Fruit fly (Drosophila melanogaster) whole organism, embryonic: ENCODE data around the gene CG14721.

ENCODE experiments used
- Ada2b ChIP-seq: fragments of 200-800 bp; sonication (Bioruptor generic); IDR thresholded peaks from 2 replicates; pipeline ENCODE4 v1.3.6; 2022; ENCODE audit warnings: missing biosample characterization, missing genetic modification characterization
- CG12071 ChIP-seq: fragments of 200-800 bp; sonication (Bioruptor generic); optimal IDR thresholded peaks from 3 replicates; lab custom pipeline; 2018; ENCODE audit warnings: missing biosample characterization, mild to moderate bottlenecking, missing genetic modification characterization
- CG12219 ChIP-seq: fragments of 200-800 bp; sonication (Bioruptor generic); optimal IDR thresholded peaks from 3 replicates; lab custom pipeline; 2018; ENCODE audit warnings: missing biosample characterization, mild to moderate bottlenecking, missing genetic modification characterization
- CG12236 ChIP-seq: fragments of 200-800 bp; sonication (Bioruptor generic); optimal IDR thresholded peaks from 2 replicates; lab custom pipeline; 2016; ENCODE audit warnings: missing biosample characterization, missing genetic modification characterization
- CG1233 ChIP-seq: fragments of 200-800 bp; sonication (Bioruptor generic); optimal IDR thresholded peaks from 4 replicates; lab custom pipeline; 2018; ENCODE audit warnings: missing biosample characterization, mild to moderate bottlenecking, missing genetic modification characterization
- CG13296 ChIP-seq: fragments of 200-800 bp; sonication (Bioruptor generic); optimal IDR thresholded peaks from 3 replicates; lab custom pipeline; 2018; ENCODE audit warnings: missing biosample characterization, mild to moderate bottlenecking, missing genetic modification characterization
- CG14667 ChIP-seq: fragments of 200-800 bp; sonication (Bioruptor generic); IDR thresholded peaks from 2 replicates; pipeline ENCODE4 v1.3.6; 2022; ENCODE audit warnings: missing biosample characterization, missing genetic modification characterization
- CG17328 ChIP-seq: fragments of 200-800 bp; sonication (Bioruptor generic); IDR thresholded peaks from 2 replicates; pipeline ENCODE4 v1.3.6; 2022; ENCODE audit warnings: missing biosample characterization, missing genetic modification characterization
- CG17568 ChIP-seq: fragments of 200-800 bp; sonication (Bioruptor generic); optimal IDR thresholded peaks from 2 replicates; lab custom pipeline; 2018; ENCODE audit warnings: missing biosample characterization, mild to moderate bottlenecking, missing genetic modification characterization, moderate library complexity
- CG17612 ChIP-seq: fragments of 200-800 bp; sonication (Bioruptor generic); IDR thresholded peaks from 2 replicates; pipeline ENCODE4 v1.3.6; 2022; ENCODE audit warnings: missing biosample characterization, missing genetic modification characterization
- CG3065 ChIP-seq: fragments of 200-800 bp; sonication (Bioruptor generic); optimal IDR thresholded peaks from 2 replicates; lab custom pipeline; 2016; ENCODE audit warnings: missing biosample characterization, missing genetic modification characterization
- CG31388 ChIP-seq: fragments of 200-800 bp; sonication (Bioruptor generic); optimal IDR thresholded peaks from 2 replicates; lab custom pipeline; 2016; ENCODE audit warnings: missing biosample characterization, missing genetic modification characterization
- CG32767 ChIP-seq: fragments of 200-800 bp; sonication (Bioruptor generic); IDR thresholded peaks from 2 replicates; pipeline ENCODE4 v1.3.6; 2022; ENCODE audit warnings: missing biosample characterization, missing genetic modification characterization
- CG3838 ChIP-seq: fragments of 200-800 bp; sonication (Bioruptor generic); optimal IDR thresholded peaks from 3 replicates; lab custom pipeline; 2016; ENCODE audit warnings: missing biosample characterization, missing genetic modification characterization
- CG4617 ChIP-seq: fragments of 200-800 bp; sonication (Bioruptor generic); optimal IDR thresholded peaks from 3 replicates; lab custom pipeline; 2016; ENCODE audit warnings: missing biosample characterization, missing genetic modification characterization, borderline replicate concordance
- CG6654 ChIP-seq: fragments of 200-800 bp; sonication (Bioruptor generic); optimal IDR thresholded peaks from 2 replicates; lab custom pipeline; 2017; ENCODE audit warnings: missing biosample characterization, mild to moderate bottlenecking, missing genetic modification characterization
- CG6683 ChIP-seq: fragments of 200-800 bp; sonication (Bioruptor generic); optimal IDR thresholded peaks from 2 replicates; lab custom pipeline; 2017; ENCODE audit warnings: missing biosample characterization, mild to moderate bottlenecking, missing genetic modification characterization, missing genetic modification reagents
- CG7987 ChIP-seq: fragments of 200-800 bp; sonication (Bioruptor generic); optimal IDR thresholded peaks from 2 replicates; lab custom pipeline; 2018; ENCODE audit warnings: missing biosample characterization, mild to moderate bottlenecking, missing genetic modification characterization, moderate library complexity
- CG9215 ChIP-seq: fragments of 200-800 bp; sonication (Bioruptor generic); IDR thresholded peaks from 2 replicates; pipeline ENCODE4 v1.3.6; 2022; ENCODE audit warnings: missing biosample characterization, missing genetic modification characterization
- Dbx ChIP-seq: fragments of 200-800 bp; sonication (Bioruptor generic); IDR thresholded peaks from 3 replicates; pipeline ENCODE4 v1.3.6; 2022; ENCODE audit warnings: missing biosample characterization, missing genetic modification characterization
- Drgx ChIP-seq: fragments of 200-800 bp; sonication (Bioruptor generic); IDR thresholded peaks from 2 replicates; pipeline ENCODE4 v1.3.6; 2022; ENCODE audit warnings: missing biosample characterization, missing genetic modification characterization
- E2f1 ChIP-seq: fragments of 200-800 bp; sonication (Bioruptor generic); IDR thresholded peaks from 2 replicates; pipeline ENCODE4 v1.3.6; 2022; ENCODE audit warnings: missing biosample characterization, missing genetic modification characterization
- Ets65A ChIP-seq: fragments of 200-800 bp; sonication (Bioruptor generic); peaks from one replicate; lab custom pipeline; 2016; ENCODE audit warnings: missing biosample characterization, missing genetic modification characterization
- Med ChIP-seq: fragments of 200-800 bp; sonication (Bioruptor generic); peaks from one replicate; lab custom pipeline; 2016; ENCODE audit warnings: missing biosample characterization, missing genetic modification characterization, mild to moderate bottlenecking, inconsistent platforms, moderate library complexity
- Meics ChIP-seq: fragments of 200-800 bp; sonication (Bioruptor generic); optimal IDR thresholded peaks from 2 replicates; lab custom pipeline; 2017; ENCODE audit warnings: missing biosample characterization, mild to moderate bottlenecking, missing genetic modification characterization
- Mrtf ChIP-seq: fragments of 200-800 bp; sonication (Bioruptor generic); IDR thresholded peaks from 3 replicates; pipeline ENCODE4 v1.3.6; 2022; ENCODE audit warnings: missing biosample characterization, missing genetic modification characterization
- Oaz ChIP-seq: fragments of 200-800 bp; sonication (Bioruptor generic); IDR thresholded peaks from 2 replicates; pipeline ENCODE4 v1.3.6; 2022; ENCODE audit warnings: missing biosample characterization, missing genetic modification characterization
- Oli ChIP-seq: fragments of 200-800 bp; sonication (Bioruptor generic); optimal IDR thresholded peaks from 2 replicates; lab custom pipeline; 2018; ENCODE audit warnings: missing biosample characterization, mild to moderate bottlenecking, missing genetic modification characterization, moderate library complexity
- Ravus ChIP-seq: fragments of 200-800 bp; sonication (Bioruptor generic); IDR thresholded peaks from 2 replicates; pipeline ENCODE4 v1.3.6; 2022; ENCODE audit warnings: missing biosample characterization, missing genetic modification characterization
- Rfx ChIP-seq: fragments of 200-800 bp; sonication (Bioruptor generic); IDR thresholded peaks from 2 replicates; pipeline ENCODE4 v1.3.6; 2022; ENCODE audit warnings: missing biosample characterization, missing genetic modification characterization
- Spps ChIP-seq: fragments of 200-800 bp; sonication (Bioruptor generic); optimal IDR thresholded peaks from 2 replicates; lab custom pipeline; 2018; ENCODE audit warnings: missing biosample characterization, mild to moderate bottlenecking, missing genetic modification characterization
- ap ChIP-seq: fragments of 200-800 bp; sonication (Bioruptor generic); IDR thresholded peaks from 2 replicates; pipeline ENCODE4 v1.3.6; 2022; ENCODE audit warnings: missing biosample characterization, missing genetic modification characterization
- ase ChIP-seq: fragments of 200-800 bp; sonication (Bioruptor generic); IDR thresholded peaks from 3 replicates; pipeline ENCODE4 v1.3.6; 2022; ENCODE audit warnings: missing biosample characterization, missing genetic modification characterization
- bigmax ChIP-seq: fragments of 200-800 bp; sonication (Bioruptor generic); optimal IDR thresholded peaks from 2 replicates; lab custom pipeline; 2018; ENCODE audit warnings: missing biosample characterization, mild to moderate bottlenecking, missing genetic modification characterization
- chif ChIP-seq, 2 experiments: fragments of 200-800 bp; sonication (Bioruptor generic); optimal IDR thresholded peaks; 3 replicates each; lab custom pipeline; 2016; ENCODE audit warnings: missing biosample characterization in 2 of 2, missing genetic modification characterization in 2 of 2
- cwo ChIP-seq: fragments of 200-800 bp; sonication (Bioruptor generic); optimal IDR thresholded peaks from 3 replicates; lab custom pipeline; 2017; ENCODE audit warnings: missing biosample characterization, missing genetic modification characterization, mild to moderate bottlenecking, moderate library complexity, missing genetic modification reagents
- dimm ChIP-seq: fragments of 200-800 bp; sonication (Bioruptor generic); IDR thresholded peaks from 2 replicates; pipeline ENCODE4 v1.3.6; 2022; ENCODE audit warnings: missing biosample characterization, missing genetic modification characterization
- ewg ChIP-seq: fragments of 200-800 bp; sonication (Bioruptor generic); optimal IDR thresholded peaks from 3 replicates; lab custom pipeline; 2017; ENCODE audit warnings: mild to moderate bottlenecking, missing biosample characterization, missing genetic modification reagents, missing genetic modification characterization
- exex ChIP-seq: fragments of 200-800 bp; sonication (Bioruptor generic); optimal IDR thresholded peaks from 4 replicates; lab custom pipeline; 2018; ENCODE audit warnings: missing biosample characterization, mild to moderate bottlenecking, missing genetic modification characterization, moderate library complexity
- gro ChIP-seq: fragments of 200-800 bp; sonication (Bioruptor generic); optimal IDR thresholded peaks from 2 replicates; lab custom pipeline; 2016; ENCODE audit warnings: missing biosample characterization, missing genetic modification characterization
- her ChIP-seq: fragments of 200-800 bp; sonication (Bioruptor generic); optimal IDR thresholded peaks from 2 replicates; lab custom pipeline; 2016; ENCODE audit warnings: missing biosample characterization, missing genetic modification characterization
- ind ChIP-seq: fragments of 200-800 bp; sonication (Bioruptor generic); optimal IDR thresholded peaks from 3 replicates; lab custom pipeline; 2016; ENCODE audit warnings: missing biosample characterization, missing genetic modification characterization
- mam ChIP-seq: fragments of 200-800 bp; sonication (Bioruptor generic); optimal IDR thresholded peaks from 3 replicates; lab custom pipeline; 2016; ENCODE audit warnings: missing biosample characterization, missing genetic modification characterization
- mirr ChIP-seq: fragments of 200-800 bp; sonication (Bioruptor generic); optimal IDR thresholded peaks from 3 replicates; lab custom pipeline; 2018; ENCODE audit warnings: missing biosample characterization, mild to moderate bottlenecking, missing genetic modification characterization
- nerfin-1 ChIP-seq: fragments of 200-800 bp; sonication (Bioruptor generic); optimal IDR thresholded peaks from 3 replicates; lab custom pipeline; 2019; ENCODE audit warnings: missing biosample characterization, mild to moderate bottlenecking, missing genetic modification characterization, moderate library complexity
- odd ChIP-seq: fragments of 200-800 bp; sonication (Bioruptor generic); optimal IDR thresholded peaks from 2 replicates; lab custom pipeline; 2017; ENCODE audit warnings: missing biosample characterization, mild to moderate bottlenecking, missing genetic modification characterization
- org-1 ChIP-seq: fragments of 200-800 bp; sonication (Bioruptor generic); optimal IDR thresholded peaks from 2 replicates; lab custom pipeline; 2017; ENCODE audit warnings: missing biosample characterization, missing genetic modification characterization
- ro ChIP-seq: fragments of 200-800 bp; sonication (Bioruptor generic); IDR thresholded peaks from 2 replicates; pipeline ENCODE4 v1.3.6; 2022; ENCODE audit warnings: missing biosample characterization, missing genetic modification characterization
- salm ChIP-seq: fragments of 200-800 bp; sonication (Bioruptor generic); optimal IDR thresholded peaks from 2 replicates; lab custom pipeline; 2018; ENCODE audit warnings: missing biosample characterization, mild to moderate bottlenecking, missing genetic modification characterization
- tgo ChIP-seq: fragments of 200-800 bp; sonication (Bioruptor generic); IDR thresholded peaks from 3 replicates; pipeline ENCODE4 v1.3.6; 2022; ENCODE audit warnings: missing biosample characterization, missing genetic modification characterization
- toy ChIP-seq: fragments of 200-800 bp; sonication (Bioruptor generic); IDR thresholded peaks from 2 replicates; pipeline ENCODE4 v1.3.6; 2022; ENCODE audit warnings: missing biosample characterization, missing genetic modification characterization
- vnd ChIP-seq: fragments of 200-800 bp; sonication (Bioruptor generic); IDR thresholded peaks from 3 replicates; pipeline ENCODE4 v1.3.6; 2022; ENCODE audit warnings: missing biosample characterization, missing genetic modification characterization; ENCODE audit not compliant: partially characterized antibody
- wor ChIP-seq: fragments of 200-800 bp; sonication (Bioruptor generic); IDR thresholded peaks from 2 replicates; pipeline ENCODE4 v1.3.6; 2022; ENCODE audit warnings: missing biosample characterization, missing genetic modification characterization

CG14721 gene

dm6 chr3R:11688055-11688454 lies 47.2 kb upstream of the CG14721 start, which contains the start of gene CG6834 (continued):
- TF ChIP-seq CG7987 (no peak), Oli (no peak), tgo (GFP tag; lab: Robert Waterston, UW) (no peak), mirr (GFP tag; lab: Kevin White, UChicago) (peak; percentile 76), CG12071 (GFP tag; lab: Kevin White, UChicago) (peak; percentile 12), dimm (no peak), mam (GFP tag; lab: Kevin White, UChicago) (no peak), CG6683 (GFP tag; lab: Kevin White, UChicago) (no peak), gro (GFP tag; lab: Kevin White, UChicago) (no peak), CG4617 (no peak), Ravus (no peak), ap (GFP tag; lab: Robert Waterston, UW) (no peak), CG17568 (peak; percentile 12), CG31388 (GFP tag; lab: Kevin White, UChicago) (no peak), CG3838 (GFP tag; lab: Kevin White, UChicago) (no peak), CG12219 (peak; percentile 28), toy (no peak), cwo (GFP tag; lab: Kevin White, UChicago) (no peak), odd (GFP tag; lab: Kevin White, UChicago) (peak; percentile 54), CG3065 (GFP tag; lab: Kevin White, UChicago) (no peak), Meics (GFP tag; lab: Kevin White, UChicago) (no peak), CG9215 (GFP tag; lab: Robert Waterston, UW) (no peak), Rfx (no peak), CG12236 (no peak), her (no peak), CG6654 (GFP tag; lab: Kevin White, UChicago) (no peak), chif (GFP tag; optimal IDR thresholded peaks at IDR 0.05; lab: Kevin White, UChicago) (no peak), Dbx (GFP tag; lab: Robert Waterston, UW) (no peak), Drgx (GFP tag; lab: Robert Waterston, UW) (no peak), ewg (GFP tag; lab: Kevin White, UChicago) (no peak), Spps (tag; lab: Kevin White, UChicago) (no peak), CG14667 (no peak), bigmax (GFP tag; lab: Kevin White, UChicago) (no peak), ase (no peak), wor (GFP tag; lab: Robert Waterston, UW) (no peak), Ada2b (GFP tag; lab: Robert Waterston, UW) (no peak), CG32767 (GFP tag; lab: Robert Waterston, UW) (no peak), CG13296 (GFP tag; lab: Kevin White, UChicago) (peak; percentile 53), CG17328 (GFP tag; lab: Robert Waterston, UW) (no peak), Mrtf (GFP tag; lab: Robert Waterston, UW) (no peak), CG17612 (GFP tag; lab: Robert Waterston, UW) (no peak), vnd (GFP tag; lab: Robert Waterston, UW) (no peak), Oaz (GFP tag; lab: Robert Waterston, UW) (no peak), Med (GFP tag; lab: Kevin White, UChicago) (peak; percentile 73), salm (peak; percentile 66), ind (GFP tag; lab: Kevin White, UChicago) (no peak), exex (tag; lab: Kevin White, UChicago) (peak; percentile 85), CG1233 (GFP tag; lab: Kevin White, UChicago) (no peak), ro (no peak), E2f1 (GFP tag; lab: Robert Waterston, UW) (no peak), nerfin-1 (tag; lab: Kevin White, UChicago) (peak; percentile 40), org-1 (GFP tag; lab: Kevin White, UChicago) (no peak), Ets65A (no peak)
